Worm (Caenorhabditis elegans): ENCODE data around the gene Y39A1A.24.
A peak's percentile ranks its signal among the peaks of the same experiment; 100 is the strongest.

- TF ChIP-seq mec-3 (tag; optimal IDR thresholded peaks at IDR 0.05; ENCODE audit: borderline replicate concordance) (no peak), elt-2 (tag; optimal IDR thresholded peaks at IDR 0.05) (no peak), ceh-2 (tag; optimal IDR thresholded peaks at IDR 0.05) (peak; percentile 27), tbx-2 (tag; optimal IDR thresholded peaks at IDR 0.05) (peak; percentile 86), eyg-1 (tag; optimal IDR thresholded peaks at IDR 0.05) (no peak), pax-1 (tag; optimal IDR thresholded peaks at IDR 0.05) (no peak), pqm-1 (tag; optimal IDR thresholded peaks at IDR 0.05) (peak; percentile 62), nhr-11 (tag; optimal IDR thresholded peaks at IDR 0.05) (no peak), ttx-3 (tag; optimal IDR thresholded peaks at IDR 0.05) (no peak)
Observed at ce11 chrIII:10634034-10634433, 21.6 kb downstream of the Y39A1A.24 start.

Measured in whole organism, late embryonic.